Fruit fly (Drosophila melanogaster) whole organism, embryonic: ENCODE measurements around the gene CG7183.

Experiments used
- Bgb ChIP-seq: fragments of 200-800 bp; sonication (Bioruptor generic); IDR thresholded peaks from 2 replicates; pipeline ENCODE4 v1.3.6; 2022; ENCODE audit warnings: missing biosample characterization, missing genetic modification characterization; ENCODE audit not compliant: partially characterized antibody
- CG11093 ChIP-seq: fragments of 200-800 bp; sonication (Bioruptor generic); IDR thresholded peaks from 3 replicates; pipeline ENCODE4 v1.3.6; 2022; ENCODE audit warnings: missing biosample characterization, missing genetic modification characterization
- CG11504 ChIP-seq: fragments of 200-800 bp; sonication (Bioruptor generic); optimal IDR thresholded peaks from 3 replicates; lab custom pipeline; 2019; ENCODE audit warnings: missing biosample characterization, mild to moderate bottlenecking, missing genetic modification characterization, moderate library complexity
- CG11723 ChIP-seq: fragments of 200-800 bp; sonication (Bioruptor generic); optimal IDR thresholded peaks from 2 replicates; lab custom pipeline; 2017; ENCODE audit warnings: missing biosample characterization, mild to moderate bottlenecking, missing genetic modification characterization
- CG1233 ChIP-seq: fragments of 200-800 bp; sonication (Bioruptor generic); optimal IDR thresholded peaks from 4 replicates; lab custom pipeline; 2018; ENCODE audit warnings: missing biosample characterization, mild to moderate bottlenecking, missing genetic modification characterization
- CG15514 ChIP-seq: fragments of 200-800 bp; sonication (Bioruptor generic); optimal IDR thresholded peaks from 3 replicates; lab custom pipeline; 2017; ENCODE audit warnings: missing biosample characterization, missing genetic modification characterization, mild to moderate bottlenecking, moderate library complexity, missing genetic modification reagents
- CG15601 ChIP-seq: fragments of 200-800 bp; sonication (Bioruptor generic); optimal IDR thresholded peaks from 3 replicates; lab custom pipeline; 2019; ENCODE audit warnings: missing biosample characterization, mild to moderate bottlenecking, missing genetic modification characterization, moderate library complexity
- CG1792 ChIP-seq: fragments of 200-800 bp; sonication (Bioruptor generic); optimal IDR thresholded peaks from 2 replicates; lab custom pipeline; 2016; ENCODE audit warnings: missing biosample characterization, missing genetic modification characterization
- CG18011 ChIP-seq: fragments of 200-800 bp; sonication (Bioruptor generic); optimal IDR thresholded peaks from 2 replicates; lab custom pipeline; 2017; ENCODE audit warnings: missing biosample characterization, missing genetic modification characterization, mild to moderate bottlenecking, moderate library complexity, missing genotype
- CG2129 ChIP-seq: fragments of 200-800 bp; sonication (Bioruptor generic); IDR thresholded peaks from 2 replicates; pipeline ENCODE4 v1.3.6; 2022; ENCODE audit warnings: missing biosample characterization, missing genetic modification characterization; ENCODE audit not compliant: partially characterized antibody
- CG2202 ChIP-seq: fragments of 200-800 bp; sonication (Bioruptor generic); optimal IDR thresholded peaks from 2 replicates; lab custom pipeline; 2018; ENCODE audit warnings: missing biosample characterization, mild to moderate bottlenecking, missing genetic modification characterization
- CG30020 ChIP-seq: fragments of 200-800 bp; optimal IDR thresholded peaks from 2 replicates; lab custom pipeline; 2019; ENCODE audit warnings: missing biosample characterization, mild to moderate bottlenecking, missing genetic modification characterization, moderate library complexity
- CG31224 ChIP-seq: fragments of 200-800 bp; sonication (Bioruptor generic); IDR thresholded peaks from 2 replicates; pipeline ENCODE4 v1.3.6; 2022; ENCODE audit warnings: missing biosample characterization, missing genetic modification characterization
- CG31388 ChIP-seq: fragments of 200-800 bp; sonication (Bioruptor generic); optimal IDR thresholded peaks from 2 replicates; lab custom pipeline; 2016; ENCODE audit warnings: missing biosample characterization, missing genetic modification characterization
- CG4282 ChIP-seq: fragments of 200-800 bp; sonication (Bioruptor generic); optimal IDR thresholded peaks from 2 replicates; lab custom pipeline; 2016; ENCODE audit warnings: missing biosample characterization, missing genetic modification characterization
- CG4404 ChIP-seq: fragments of 200-800 bp; sonication (Bioruptor generic); IDR thresholded peaks from 2 replicates; pipeline ENCODE4 v1.3.6; 2022; ENCODE audit warnings: missing biosample characterization, missing genetic modification characterization
- CG5245 ChIP-seq: fragments of 200-800 bp; sonication (Bioruptor generic); optimal IDR thresholded peaks from 3 replicates; lab custom pipeline; 2016; ENCODE audit warnings: missing biosample characterization, missing genetic modification characterization
- CG7271 ChIP-seq: fragments of 200-800 bp; sonication (Bioruptor generic); optimal IDR thresholded peaks from 2 replicates; lab custom pipeline; 2018; ENCODE audit warnings: missing biosample characterization, mild to moderate bottlenecking, missing genetic modification characterization, moderate library complexity
- CHES-1-like ChIP-seq: fragments of 200-800 bp; sonication (Bioruptor generic); optimal IDR thresholded peaks from 2 replicates; lab custom pipeline; 2016; ENCODE audit warnings: missing biosample characterization, missing genetic modification characterization
- Eip74EF ChIP-seq, 2 experiments: fragments of 200-800 bp in 1 of 2; fragments of >200 bp in 1 of 2; sonication (Bioruptor generic) in 1 of 2; optimal IDR thresholded peaks; 2 replicates each; lab custom pipeline; 2017 to 2019; ENCODE audit warnings: missing biosample characterization in 2 of 2, missing genetic modification characterization in 2 of 2, mild to moderate bottlenecking in 1 of 2, moderate library complexity in 1 of 2
- Fer3 ChIP-seq: fragments of 200-800 bp; sonication (Bioruptor generic); optimal IDR thresholded peaks from 2 replicates; lab custom pipeline; 2018; ENCODE audit warnings: missing biosample characterization, mild to moderate bottlenecking, missing genetic modification characterization, moderate library complexity
- MBD-R2 ChIP-seq: fragments of 200-800 bp; sonication (Bioruptor generic); IDR thresholded peaks from 2 replicates; pipeline ENCODE4 v1.3.6; 2022; ENCODE audit warnings: missing biosample characterization, missing genetic modification characterization
- Mes4 ChIP-seq: fragments of 200-800 bp; sonication (Bioruptor generic); optimal IDR thresholded peaks from 2 replicates; lab custom pipeline; 2016; ENCODE audit warnings: missing biosample characterization, missing genetic modification characterization
- Myb ChIP-seq: fragments of 200-800 bp; sonication (Bioruptor generic); optimal IDR thresholded peaks from 2 replicates; lab custom pipeline; 2016; ENCODE audit warnings: missing biosample characterization, missing genetic modification characterization
- Oli ChIP-seq: fragments of 200-800 bp; sonication (Bioruptor generic); optimal IDR thresholded peaks from 2 replicates; lab custom pipeline; 2018; ENCODE audit warnings: missing biosample characterization, mild to moderate bottlenecking, missing genetic modification characterization, moderate library complexity
- Pdp1 ChIP-seq, 2 experiments: fragments of 200-800 bp; sonication (Bioruptor generic); optimal IDR thresholded peaks; 3 replicates each; lab custom pipeline; 2016; ENCODE audit warnings: missing biosample characterization in 2 of 2, missing genetic modification characterization in 2 of 2, mild to moderate bottlenecking in 1 of 2, moderate library complexity in 1 of 2
- Xbp1 ChIP-seq: fragments of 200-800 bp; sonication (Bioruptor generic); optimal IDR thresholded peaks from 3 replicates; lab custom pipeline; 2016; ENCODE audit warnings: missing biosample characterization, mild to moderate bottlenecking, missing genetic modification characterization
- bowl ChIP-seq: fragments of 200-800 bp; sonication (Bioruptor generic); IDR thresholded peaks from 2 replicates; pipeline ENCODE4 v1.3.6; 2022; ENCODE audit warnings: missing biosample characterization, missing genetic modification characterization
- cato ChIP-seq: fragments of 200-800 bp; sonication (Bioruptor generic); optimal IDR thresholded peaks from 2 replicates; lab custom pipeline; 2016; ENCODE audit warnings: missing biosample characterization, missing genetic modification characterization, borderline replicate concordance
- corto ChIP-seq: fragments of 200-800 bp; sonication (Bioruptor generic); optimal IDR thresholded peaks from 2 replicates; lab custom pipeline; 2016; ENCODE audit warnings: missing biosample characterization, mild to moderate bottlenecking, missing genetic modification characterization, moderate library complexity
- crp ChIP-seq, 2 experiments: fragments of 200-800 bp; sonication (Bioruptor generic); optimal IDR thresholded peaks; 2 replicates in 1 of 2; 3 replicates in 1 of 2; lab custom pipeline; 2017; ENCODE audit warnings: missing biosample characterization in 2 of 2, missing genetic modification characterization in 2 of 2, mild to moderate bottlenecking in 1 of 2, moderate library complexity in 1 of 2
- dan ChIP-seq: fragments of 200-800 bp; sonication (Bioruptor generic); IDR thresholded peaks from 2 replicates; pipeline ENCODE4 v1.3.6; 2022; ENCODE audit warnings: missing biosample characterization, missing genetic modification characterization
- dpn ChIP-seq, 2 experiments: fragments of 200-800 bp; sonication (Bioruptor generic); optimal IDR thresholded peaks; 3 replicates each; lab custom pipeline; 2016; ENCODE audit warnings: missing biosample characterization in 2 of 2, missing genetic modification characterization in 2 of 2
- esg ChIP-seq: fragments of 200-800 bp; sonication (Bioruptor generic); conservative IDR thresholded peaks from 2 replicates; pipeline ENCODE4 v1.3.6; 2022; ENCODE audit warnings: missing biosample characterization, missing genetic modification characterization
- fd3F ChIP-seq: fragments of 200-800 bp; sonication (Bioruptor generic); optimal IDR thresholded peaks from 2 replicates; lab custom pipeline; 2018; ENCODE audit warnings: missing biosample characterization, mild to moderate bottlenecking, missing genetic modification characterization, moderate library complexity
- fd96Cb ChIP-seq: fragments of 200-800 bp; sonication (Bioruptor generic); optimal IDR thresholded peaks from 2 replicates; lab custom pipeline; 2018; ENCODE audit warnings: missing biosample characterization, mild to moderate bottlenecking, missing genetic modification characterization, moderate library complexity
- gsb-n ChIP-seq: fragments of 200-800 bp; sonication (Bioruptor generic); optimal IDR thresholded peaks from 3 replicates; lab custom pipeline; 2018; ENCODE audit warnings: missing biosample characterization, mild to moderate bottlenecking, missing genetic modification characterization
- insv ChIP-seq, 2 experiments: fragments of 200-800 bp; sonication (Bioruptor generic); optimal IDR thresholded peaks; 3 replicates each; lab custom pipeline; 2016 to 2018; ENCODE audit warnings: missing biosample characterization in 2 of 2, missing genetic modification characterization in 2 of 2
- kay ChIP-seq: fragments of 200-800 bp; sonication (Bioruptor generic); optimal IDR thresholded peaks from 2 replicates; lab custom pipeline; 2016; ENCODE audit warnings: missing biosample characterization, missing genetic modification characterization
- nau ChIP-seq: fragments of 200-800 bp; sonication (Bioruptor generic); optimal IDR thresholded peaks from 3 replicates; lab custom pipeline; 2017; ENCODE audit warnings: missing biosample characterization, mild to moderate bottlenecking, missing genetic modification characterization, missing genetic modification reagents
- onecut ChIP-seq: fragments of 200-800 bp; sonication (Bioruptor generic); IDR thresholded peaks from 2 replicates; pipeline ENCODE4 v1.3.6; 2022; ENCODE audit warnings: missing biosample characterization, missing genetic modification characterization
- rib ChIP-seq: fragments of 200-800 bp; sonication (Bioruptor generic); IDR thresholded peaks from 2 replicates; pipeline ENCODE4 v1.3.6; 2022; ENCODE audit warnings: missing biosample characterization, missing genetic modification characterization
- seq ChIP-seq: fragments of 200-800 bp; sonication (Bioruptor generic); IDR thresholded peaks from 2 replicates; pipeline ENCODE4 v1.3.6; 2022; ENCODE audit warnings: missing biosample characterization, missing genetic modification characterization
- sqz ChIP-seq: fragments of 200-800 bp; sonication (Bioruptor generic); optimal IDR thresholded peaks from 3 replicates; lab custom pipeline; 2018; ENCODE audit warnings: missing biosample characterization, mild to moderate bottlenecking, missing genetic modification characterization
- toy ChIP-seq: fragments of 200-800 bp; sonication (Bioruptor generic); IDR thresholded peaks from 2 replicates; pipeline ENCODE4 v1.3.6; 2022; ENCODE audit warnings: missing biosample characterization, missing genetic modification characterization
- tx ChIP-seq: fragments of 200-800 bp; sonication (Bioruptor generic); optimal IDR thresholded peaks from 2 replicates; lab custom pipeline; 2016; ENCODE audit warnings: missing biosample characterization, missing genetic modification characterization

Gene CG7183

dm6 chr3R:18171983-18172967, 48.2 kb downstream of the CG7183 start (continued):
- TF ChIP-seq Pdp1 (GFP tag; optimal IDR thresholded peaks at IDR 0.05; lab: Kevin White, UChicago): peak; percentile 86 to 92
- peak; percentile 77 for TF ChIP-seq CG31388 (GFP tag; lab: Kevin White, UChicago)
- peak; percentile 43 for TF ChIP-seq CG7271 (tag; lab: Kevin White, UChicago)
- TF ChIP-seq bowl (GFP tag; lab: Robert Waterston, UW): no peak; the same call in 1 of the 2 replicates
- TF ChIP-seq Bgb (GFP tag; lab: Robert Waterston, UW): no peak
- TF ChIP-seq gsb-n: peak; percentile 91
- peak; percentile 89 for TF ChIP-seq CG5245 (GFP tag; lab: Kevin White, UChicago)
- TF ChIP-seq crp (GFP tag; optimal IDR thresholded peaks at IDR 0.05; lab: Kevin White, UChicago): peak in 1 of 2 experiments; percentile 62
- TF ChIP-seq CG11723 (GFP tag; lab: Kevin White, UChicago): peak; percentile 89
- TF ChIP-seq Xbp1 (GFP tag; lab: Kevin White, UChicago): peak; percentile 94
- TF ChIP-seq onecut (GFP tag; lab: Robert Waterston, UW): peak; percentile 100
- peak; percentile 84 for TF ChIP-seq CG2202 (tag; lab: Kevin White, UChicago)
- peak; percentile 93 for TF ChIP-seq dpn (GFP tag; optimal IDR thresholded peaks at IDR 0.05; lab: Kevin White, UChicago)
- peak; percentile 83 for TF ChIP-seq tx (GFP tag; lab: Kevin White, UChicago)
- peak in 1 of 2 experiments; percentile 96 for TF ChIP-seq Eip74EF (GFP tag; optimal IDR thresholded peaks at IDR 0.05; lab: Kevin White, UChicago)
- peak; percentile 69 for TF ChIP-seq Myb (GFP tag; lab: Kevin White, UChicago)
- no peak for TF ChIP-seq CG30020 (tag; lab: Kevin White, UChicago)
- peak; percentile 90 for TF ChIP-seq Fer3 (tag; lab: Kevin White, UChicago)
- TF ChIP-seq CG15601 (tag; lab: Kevin White, UChicago): peak; percentile 92
- peak; percentile 88 for TF ChIP-seq kay (GFP tag; lab: Kevin White, UChicago)
- TF ChIP-seq CG4404 (GFP tag; lab: Robert Waterston, UW): peak; percentile 84
- TF ChIP-seq CG15514 (GFP tag; lab: Kevin White, UChicago): peak; percentile 81
- no peak; the same call in 1 of the 2 replicates for TF ChIP-seq rib (GFP tag; lab: Robert Waterston, UW)
- peak; percentile 75 for TF ChIP-seq CG18011 (GFP tag; lab: Kevin White, UChicago)
- peak; percentile 93 for TF ChIP-seq CG1233 (GFP tag; lab: Kevin White, UChicago)
- peak; percentile 95 for TF ChIP-seq Oli (tag; lab: Kevin White, UChicago)
- peak; percentile 31; the same call in 1 of the 2 replicates for TF ChIP-seq dan
- 0 out of 2 replicates have a peak, but pooled peaks have one; percentile 32 for TF ChIP-seq toy (GFP tag; lab: Robert Waterston, UW)
- peak; percentile 57; the same call in 1 of the 2 replicates for TF ChIP-seq MBD-R2 (GFP tag; lab: Robert Waterston, UW)
- no peak for TF ChIP-seq CG2129 (GFP tag; lab: Robert Waterston, UW)
- TF ChIP-seq fd3F (GFP tag; lab: Kevin White, UChicago): peak; percentile 88
- no peak for TF ChIP-seq nau (GFP tag; lab: Kevin White, UChicago)
- peak; percentile 86 for TF ChIP-seq esg (GFP tag; lab: Robert Waterston, UW)
- TF ChIP-seq seq: peak; percentile 88
- peak; percentile 36 for TF ChIP-seq corto (GFP tag; lab: Kevin White, UChicago)
- peak; percentile 14 to 69 for TF ChIP-seq insv (GFP tag; optimal IDR thresholded peaks at IDR 0.05; lab: Kevin White, UChicago)
- peak; percentile 81 for TF ChIP-seq sqz (GFP tag; lab: Kevin White, UChicago)
- peak; percentile 91 for TF ChIP-seq CHES-1-like (GFP tag; lab: Kevin White, UChicago)
- TF ChIP-seq CG11093 (GFP tag; lab: Robert Waterston, UW): peak; percentile 86
- peak; percentile 77 for TF ChIP-seq CG31224 (GFP tag; lab: Robert Waterston, UW)
- TF ChIP-seq cato (GFP tag; lab: Kevin White, UChicago): peak; percentile 89
- TF ChIP-seq CG4282 (GFP tag; lab: Kevin White, UChicago): peak; percentile 50
- TF ChIP-seq Mes4 (GFP tag; lab: Kevin White, UChicago): peak; percentile 90
- peak; percentile 95 for TF ChIP-seq fd96Cb (tag; lab: Kevin White, UChicago)
- peak; percentile 83 for TF ChIP-seq CG1792
- peak; percentile 96 for TF ChIP-seq CG11504 (tag; lab: Kevin White, UChicago)
